Worm (Caenorhabditis elegans) whole organism, midembryonic: ENCODE measurements around the gene Y45F10C.4.

Source experiments
- klf-2 ChIP-seq: fragments of 200-800 bp; sonication (Bioruptor generic); conservative IDR thresholded peaks from 2 replicates; pipeline ENCODE4 v1.3.6; 2022; ENCODE audit warnings: missing genetic modification reagents, missing genetic modification characterization, missing compliant biosample characterization
- ztf-23 ChIP-seq: fragments of 200-800 bp; sonication (Bioruptor generic); IDR thresholded peaks from 2 replicates; pipeline ENCODE4 v1.3.6; 2022; ENCODE audit warnings: missing genetic modification reagents, missing genetic modification characterization, missing compliant biosample characterization

DNA sequence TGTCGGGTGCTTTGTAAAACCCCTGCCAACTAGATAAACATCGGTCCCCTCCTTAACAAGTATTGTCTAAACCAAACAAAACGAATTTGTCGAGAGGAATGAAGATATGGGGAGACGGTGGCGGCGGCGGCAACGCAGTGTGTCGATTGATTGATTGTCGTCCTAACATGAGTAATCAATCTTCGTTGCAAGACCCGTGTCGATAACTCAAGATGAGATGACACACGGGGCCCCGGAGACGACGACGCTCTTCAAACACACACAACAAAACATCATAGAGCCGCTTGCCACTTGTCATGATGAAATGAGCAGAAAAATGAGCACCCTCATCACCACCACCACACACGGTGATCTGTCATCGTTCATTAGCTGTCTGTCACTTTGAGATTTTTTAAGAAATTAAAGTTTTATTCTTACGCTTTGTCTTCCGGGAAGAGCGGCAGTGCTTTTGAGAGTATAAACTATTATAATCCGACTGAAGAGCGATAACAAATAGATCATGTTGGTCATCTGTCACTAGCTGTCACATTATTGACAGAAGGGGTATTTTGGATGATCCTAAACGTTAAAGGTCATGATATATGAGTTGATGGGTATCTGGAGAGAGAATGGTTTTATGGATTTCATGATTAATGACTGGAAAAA, 31.9 kb upstream of the Y45F10C.4 start:
- TF ChIP-seq klf-2 (GFP tag; lab: Robert Waterston, UW) (no peak), ztf-23 (no peak)
